Worm (Caenorhabditis elegans) whole organism, late embryonic: ENCODE data around the gene C38C3.4.

ENCODE experiments used
- C08G9.2 ChIP-seq: sonication (generic microtip); optimal IDR thresholded peaks from 2 replicates; lab custom pipeline; 2016; ENCODE audit warnings: mild to moderate bottlenecking, missing genetic modification characterization, moderate library complexity, missing compliant biosample characterization
- F13H6.1 ChIP-seq: sonication (generic microtip); optimal IDR thresholded peaks from 2 replicates; lab custom pipeline; 2016; ENCODE audit warnings: missing genetic modification characterization, missing compliant biosample characterization
- ceh-14 ChIP-seq: sonication (generic microtip); optimal IDR thresholded peaks from 2 replicates; lab custom pipeline; 2016; ENCODE audit warnings: missing genotype, missing genetic modification characterization, missing compliant biosample characterization
- dmd-4 ChIP-seq: sonication (generic microtip); optimal IDR thresholded peaks from 2 replicates; lab custom pipeline; 2016; ENCODE audit warnings: borderline replicate concordance, missing genetic modification characterization, missing compliant biosample characterization
- pag-3 ChIP-seq: sonication (generic microtip); optimal IDR thresholded peaks from 2 replicates; lab custom pipeline; 2016; ENCODE audit warnings: missing compliant biosample characterization, missing genetic modification characterization, borderline replicate concordance
- pha-4 ChIP-seq: fragments of 150-350 bp; optimal IDR thresholded peaks from 2 replicates; lab custom pipeline; 2018; ENCODE audit warnings: missing biosample characterization, missing genetic modification reagents, missing genetic modification characterization
- tbx-7 ChIP-seq: sonication (generic microtip); optimal IDR thresholded peaks from 2 replicates; lab custom pipeline; 2016; ENCODE audit warnings: missing genotype, missing genetic modification characterization, missing compliant biosample characterization
- unc-55 ChIP-seq: sonication (generic microtip); optimal IDR thresholded peaks from 2 replicates; lab custom pipeline; 2017; ENCODE audit warnings: missing biosample characterization, missing genetic modification reagents, missing genetic modification characterization

ce11 chrV:1495752-1496151, 13.9 kb downstream of the C38C3.4 start:
- TF ChIP-seq pag-3 (tag; lab: Kevin White, UChicago) (no peak), pha-4 (tag; lab: Kevin White, UChicago) (no peak), C08G9.2 (tag; lab: Kevin White, UChicago) (no peak), unc-55 (GFP tag; lab: Kevin White, UChicago) (no peak), F13H6.1 (tag; lab: Kevin White, UChicago) (no peak), tbx-7 (tag; lab: Kevin White, UChicago) (no peak), ceh-14 (tag; lab: Kevin White, UChicago) (no peak), dmd-4 (tag; lab: Kevin White, UChicago) (no peak)
